Worm (Caenorhabditis elegans) whole organism, midembryonic: ENCODE measurements around the gene mtr-4.

Experiments
- T22C8.4 ChIP-seq: fragments of 200-800 bp; sonication (Bioruptor generic); IDR thresholded peaks from 2 replicates; pipeline ENCODE4 v1.3.6; 2022; ENCODE audit warnings: missing genetic modification characterization, missing compliant biosample characterization
- cog-1 ChIP-seq: sonication (generic microtip); optimal IDR thresholded peaks from 2 replicates; lab custom pipeline; 2016; ENCODE audit warnings: missing genetic modification characterization, missing compliant biosample characterization
- flt-1 ChIP-seq: fragments of 200-800 bp; sonication (Bioruptor generic); IDR thresholded peaks from 2 replicates; pipeline ENCODE4 v1.3.6; 2022; ENCODE audit warnings: missing genetic modification characterization, missing compliant biosample characterization
- klf-2 ChIP-seq: fragments of 200-800 bp; sonication (Bioruptor generic); conservative IDR thresholded peaks from 2 replicates; pipeline ENCODE4 v1.3.6; 2022; ENCODE audit warnings: missing genetic modification reagents, missing genetic modification characterization, missing compliant biosample characterization
- med-1 ChIP-seq: sonication (generic microtip); optimal IDR thresholded peaks from 2 replicates; lab custom pipeline; 2017; ENCODE audit warnings: missing genetic modification characterization, mild to moderate bottlenecking, missing compliant biosample characterization, antibody characterized with exemption, missing genetic modification reagents; ENCODE audit not compliant: insufficient read depth
- ref-1 ChIP-seq: fragments of 200-800 bp; sonication (Bioruptor generic); conservative IDR thresholded peaks from 2 replicates; pipeline ENCODE4 v1.3.6; 2022; ENCODE audit warnings: missing genetic modification reagents, missing genetic modification characterization, missing compliant biosample characterization
- tab-1 ChIP-seq: fragments of 200-800 bp; sonication (Bioruptor generic); IDR thresholded peaks from 2 replicates; pipeline ENCODE4 v1.3.6; 2022; ENCODE audit warnings: missing genetic modification characterization, missing compliant biosample characterization
- ztf-23 ChIP-seq: fragments of 200-800 bp; sonication (Bioruptor generic); IDR thresholded peaks from 2 replicates; pipeline ENCODE4 v1.3.6; 2022; ENCODE audit warnings: missing genetic modification reagents, missing genetic modification characterization, missing compliant biosample characterization
- ztf-29 ChIP-seq: fragments of 200-800 bp; sonication (Bioruptor generic); IDR thresholded peaks from 2 replicates; pipeline ENCODE4 v1.3.6; 2022; ENCODE audit warnings: missing genetic modification reagents, missing genetic modification characterization, missing compliant biosample characterization

The mtr-4 gene

ce11 chrIV:9849624-9850023 is 24.1 kb downstream of the mtr-4 start, which contains the start of gene K07F5.8:
TSS of gene K07F5.8 (minus strand) at chrIV:9849724.
- TF ChIP-seq med-1 (GFP tag; lab: Kevin White, UChicago) = no peak
- TF ChIP-seq flt-1 (GFP tag; lab: Robert Waterston, UW) = no peak

ce11 chrIV:9850931-9851330 is 25.4 kb downstream of the mtr-4 start, which contains the start of gene ssp-10:
TSS of gene ssp-10 (minus strand) at chrIV:9851031.
- no peak for TF ChIP-seq klf-2 (GFP tag; lab: Robert Waterston, UW)
- no peak for TF ChIP-seq cog-1 (tag; lab: Kevin White, UChicago)
- no peak for TF ChIP-seq tab-1 (GFP tag; lab: Robert Waterston, UW)
- no peak for TF ChIP-seq ztf-23
- no peak for TF ChIP-seq med-1 (GFP tag; lab: Kevin White, UChicago)
- no peak for TF ChIP-seq T22C8.4
- no peak for TF ChIP-seq flt-1 (GFP tag; lab: Robert Waterston, UW)
- TF ChIP-seq ztf-29 (GFP tag; lab: Robert Waterston, UW) = no peak
- TF ChIP-seq ref-1 = no peak

DNA sequence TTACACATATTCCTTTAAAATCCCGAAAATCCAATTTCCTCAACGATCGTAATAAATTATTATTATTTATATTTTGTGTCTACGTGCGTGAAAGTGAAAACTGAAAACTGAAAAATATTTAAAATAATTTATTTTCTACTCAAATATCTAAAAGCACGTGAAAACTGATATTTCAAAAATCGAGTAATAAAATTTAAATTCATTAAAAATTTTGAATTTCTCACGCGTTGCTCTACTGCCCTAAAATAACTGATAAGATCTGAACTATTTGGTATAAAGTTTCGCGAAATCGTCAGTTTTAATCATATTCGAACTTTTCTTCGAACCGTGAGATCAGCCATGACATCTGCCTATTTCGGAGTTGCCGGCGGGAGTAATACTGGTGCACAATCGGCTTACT is 26.8 kb downstream of the mtr-4 start, which contains the start of gene ssq-1:
Gene ssq-1, plus strand, starts transcription at position 301 of the 400 bp plus-strand sequence.
- TF ChIP-seq ref-1 = no peak
- no peak for TF ChIP-seq ztf-29 (GFP tag; lab: Robert Waterston, UW)
- no peak for TF ChIP-seq tab-1 (GFP tag; lab: Robert Waterston, UW)
- TF ChIP-seq T22C8.4 = no peak

DNA sequence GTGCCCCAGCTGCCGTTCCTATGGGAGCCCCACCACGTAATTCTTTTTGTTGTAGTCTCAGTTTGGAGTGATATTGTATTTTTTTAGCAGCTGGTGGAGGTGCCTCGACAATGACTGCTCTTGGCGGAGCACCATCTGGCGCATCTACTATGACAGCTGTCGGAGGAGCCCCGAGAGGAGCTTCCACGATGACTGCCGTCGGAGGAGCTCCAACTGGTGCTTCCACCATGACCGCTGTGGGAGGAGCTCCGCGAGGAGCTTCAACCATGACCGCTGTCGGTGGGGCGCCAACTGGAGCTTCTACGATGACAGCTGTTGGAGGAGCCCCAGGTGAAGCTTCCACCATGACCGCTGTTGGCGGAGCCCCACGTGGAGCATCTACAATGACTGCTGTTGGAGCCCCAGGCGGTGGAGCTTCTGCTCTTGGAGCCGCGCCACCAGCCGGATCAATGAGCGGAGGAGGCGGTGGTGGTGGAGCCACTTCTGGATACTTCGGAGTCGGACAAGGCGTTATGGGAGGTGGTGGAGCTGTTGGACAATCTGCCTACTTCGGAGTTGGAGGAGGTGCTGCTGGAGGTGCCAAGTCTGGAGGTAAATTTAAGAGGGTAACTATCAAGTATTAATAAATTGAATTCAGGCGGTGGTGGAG is 27.4 kb downstream of the mtr-4 start:
- no peak for TF ChIP-seq med-1 (GFP tag; lab: Kevin White, UChicago)
- TF ChIP-seq ztf-23 = no peak
- no peak for TF ChIP-seq klf-2 (GFP tag; lab: Robert Waterston, UW)
- TF ChIP-seq T22C8.4 = no peak
- TF ChIP-seq tab-1 (GFP tag; lab: Robert Waterston, UW) = no peak
- no peak for TF ChIP-seq ref-1
- TF ChIP-seq flt-1 (GFP tag; lab: Robert Waterston, UW) = no peak
- no peak for TF ChIP-seq ztf-29 (GFP tag; lab: Robert Waterston, UW)
- no peak for TF ChIP-seq cog-1 (tag; lab: Kevin White, UChicago)

DNA sequence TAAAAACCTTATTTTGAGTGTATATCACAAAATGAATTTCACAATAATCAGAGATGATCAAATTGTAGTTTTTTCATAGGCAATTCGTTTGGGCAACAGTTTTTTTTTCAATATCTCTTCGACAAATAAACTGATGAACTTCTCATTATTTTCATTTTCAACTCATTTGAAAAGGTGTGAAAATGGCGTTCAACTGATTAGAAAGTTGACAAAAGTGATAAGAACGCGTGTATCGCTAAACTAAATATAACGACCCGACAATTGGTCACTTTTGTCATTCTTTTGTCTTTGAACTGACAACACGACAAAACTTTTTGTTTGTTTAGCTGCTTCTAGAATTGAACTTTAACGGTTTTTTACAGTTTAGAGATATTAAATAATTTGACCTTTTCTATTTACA is 29.5 kb downstream of the mtr-4 start:
- TF ChIP-seq klf-2 (GFP tag; lab: Robert Waterston, UW) (no peak), tab-1 (GFP tag; lab: Robert Waterston, UW) (no peak), cog-1 (tag; lab: Kevin White, UChicago) (no peak), ztf-23 (no peak), T22C8.4 (no peak), ref-1 (no peak), med-1 (GFP tag; lab: Kevin White, UChicago) (no peak), flt-1 (GFP tag; lab: Robert Waterston, UW) (no peak)

DNA sequence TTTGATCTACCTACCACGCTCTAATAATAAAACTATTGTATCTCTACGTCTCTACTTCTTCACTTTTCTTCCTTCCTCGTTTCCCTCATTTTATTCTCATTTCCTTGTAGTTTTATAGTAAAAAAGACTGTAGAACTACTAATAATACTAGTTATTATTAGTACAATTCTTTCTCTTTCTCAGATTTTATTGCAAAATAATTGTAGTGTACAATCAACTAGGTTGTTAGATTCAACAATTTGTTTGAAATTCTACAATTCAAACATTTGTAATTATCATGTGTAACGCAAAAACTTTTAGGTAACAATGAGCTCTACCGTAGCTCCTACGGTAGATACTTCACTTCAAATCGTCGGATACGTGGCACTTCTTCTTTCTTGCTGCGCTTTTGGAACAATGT is 30.2 kb downstream of the mtr-4 start, which contains the start of gene K07F5.12:
Gene K07F5.12, plus strand, starts transcription at position 301 of the 400 bp plus-strand sequence.
- TF ChIP-seq med-1 (GFP tag; lab: Kevin White, UChicago) = no peak
- no peak for TF ChIP-seq T22C8.4
- TF ChIP-seq ref-1 = no peak
- TF ChIP-seq flt-1 (GFP tag; lab: Robert Waterston, UW) = no peak
- no peak for TF ChIP-seq ztf-29 (GFP tag; lab: Robert Waterston, UW)
- no peak for TF ChIP-seq tab-1 (GFP tag; lab: Robert Waterston, UW)
- TF ChIP-seq ztf-23 = no peak
- no peak for TF ChIP-seq klf-2 (GFP tag; lab: Robert Waterston, UW)
- TF ChIP-seq cog-1 (tag; lab: Kevin White, UChicago) = no peak

- no peak for TF ChIP-seq ztf-29 (GFP tag; lab: Robert Waterston, UW)
- TF ChIP-seq ztf-23 = no peak
- no peak for TF ChIP-seq T22C8.4
- no peak for TF ChIP-seq cog-1 (tag; lab: Kevin White, UChicago)
- TF ChIP-seq ref-1 = no peak
- no peak for TF ChIP-seq tab-1 (GFP tag; lab: Robert Waterston, UW)
These were observed 32.5 kb downstream of the mtr-4 start, which contains the start of gene npp-1 for ce11 chrIV:9857952-9858488. TSS of gene npp-1 (plus strand) at chrIV:9858488.

DNA sequence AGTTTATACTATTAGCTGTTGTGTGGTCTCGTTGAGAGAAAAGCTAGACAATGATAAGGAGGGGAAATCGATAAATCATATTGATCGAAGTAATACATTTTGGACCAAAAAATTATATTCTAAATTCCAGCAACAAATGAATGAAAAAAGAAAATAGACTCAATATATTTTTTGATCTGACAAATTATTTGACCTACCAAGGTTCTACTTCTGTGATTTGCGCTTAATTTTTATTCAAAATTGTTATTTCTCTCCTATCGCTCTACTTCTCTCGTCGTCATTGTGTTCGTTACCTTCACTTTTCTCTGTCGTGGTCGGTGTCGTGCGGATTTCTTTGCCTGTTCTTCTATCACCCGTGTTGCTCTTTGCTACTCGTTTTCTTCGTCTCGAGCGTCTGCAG is 33.5 kb downstream of the mtr-4 start:
- no peak for TF ChIP-seq klf-2 (GFP tag; lab: Robert Waterston, UW)
- no peak for TF ChIP-seq med-1 (GFP tag; lab: Kevin White, UChicago)
- TF ChIP-seq cog-1 (tag; lab: Kevin White, UChicago) = no peak
- no peak for TF ChIP-seq ztf-29 (GFP tag; lab: Robert Waterston, UW)
- TF ChIP-seq T22C8.4 = no peak
- TF ChIP-seq ref-1 = no peak
- no peak for TF ChIP-seq tab-1 (GFP tag; lab: Robert Waterston, UW)
- no peak for TF ChIP-seq flt-1 (GFP tag; lab: Robert Waterston, UW)

ce11 chrIV:9861921-9862320 is 36.4 kb downstream of the mtr-4 start, which contains the start of gene K07F5.14:
TSS of gene K07F5.14 (plus strand) at chrIV:9862221.
- no peak for TF ChIP-seq med-1 (GFP tag; lab: Kevin White, UChicago)
- TF ChIP-seq ztf-23 = no peak
- TF ChIP-seq T22C8.4 = no peak
- TF ChIP-seq klf-2 (GFP tag; lab: Robert Waterston, UW) = no peak
- no peak for TF ChIP-seq cog-1 (tag; lab: Kevin White, UChicago)
- no peak for TF ChIP-seq tab-1 (GFP tag; lab: Robert Waterston, UW)
- no peak for TF ChIP-seq ref-1
- no peak for TF ChIP-seq flt-1 (GFP tag; lab: Robert Waterston, UW)
- no peak for TF ChIP-seq ztf-29 (GFP tag; lab: Robert Waterston, UW)

DNA sequence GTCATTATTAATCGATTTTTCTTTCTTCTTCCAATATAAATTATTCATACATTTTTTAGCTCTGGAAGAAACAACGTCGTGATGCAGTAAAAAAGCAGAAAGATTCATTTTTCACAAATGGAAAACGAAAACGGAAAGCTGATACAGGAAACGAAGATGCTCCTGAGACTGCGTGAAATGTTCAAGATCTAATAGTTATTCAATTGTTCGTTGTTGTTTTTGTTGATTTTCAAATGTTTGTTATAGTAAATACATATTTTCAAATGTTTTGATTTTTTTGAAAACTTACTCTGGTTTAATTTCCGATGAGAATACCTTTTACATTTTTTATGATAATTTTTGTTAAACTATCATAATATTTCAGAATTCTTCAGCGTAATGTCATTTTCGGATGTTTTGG is 38.3 kb downstream of the mtr-4 start, which contains the start of gene K07F5.16:
Gene K07F5.16, plus strand, starts transcription at position 301 of the 400 bp plus-strand sequence.
- TF ChIP-seq cog-1 (tag; lab: Kevin White, UChicago) = no peak
- no peak for TF ChIP-seq ztf-29 (GFP tag; lab: Robert Waterston, UW)
- no peak for TF ChIP-seq ztf-23
- TF ChIP-seq ref-1 = no peak
- TF ChIP-seq flt-1 (GFP tag; lab: Robert Waterston, UW) = no peak
- TF ChIP-seq T22C8.4 = no peak
- no peak for TF ChIP-seq klf-2 (GFP tag; lab: Robert Waterston, UW)
- TF ChIP-seq tab-1 (GFP tag; lab: Robert Waterston, UW) = no peak
- TF ChIP-seq med-1 (GFP tag; lab: Kevin White, UChicago) = no peak
